Worm (Caenorhabditis elegans) whole organism, L4/young adult: ENCODE measurements around the gene Y71H2AM.1.
"Not testable (repeated sequence)": the region's sequence is repeated elsewhere in the genome, so short reads cannot be mapped to it uniquely, and the experiment has no call there.

Experiments
- W03F9.2 ChIP-seq: fragments of 150-350 bp; optimal IDR thresholded peaks from 2 replicates; lab custom pipeline; 2014; ENCODE audit warnings: missing biosample characterization, missing genetic modification characterization
- dao-5 ChIP-seq: sonication (generic microtip); optimal IDR thresholded peaks from 2 replicates; lab custom pipeline; 2016; ENCODE audit warnings: missing genotype, missing genetic modification characterization, moderate library complexity, missing compliant biosample characterization
- him-1 ChIP-seq: sonication (generic microtip); optimal IDR thresholded peaks from 2 replicates; lab custom pipeline; 2016; ENCODE audit warnings: missing genotype, missing genetic modification reagents, missing genetic modification characterization, missing compliant biosample characterization

Gene Y71H2AM.1

DNA sequence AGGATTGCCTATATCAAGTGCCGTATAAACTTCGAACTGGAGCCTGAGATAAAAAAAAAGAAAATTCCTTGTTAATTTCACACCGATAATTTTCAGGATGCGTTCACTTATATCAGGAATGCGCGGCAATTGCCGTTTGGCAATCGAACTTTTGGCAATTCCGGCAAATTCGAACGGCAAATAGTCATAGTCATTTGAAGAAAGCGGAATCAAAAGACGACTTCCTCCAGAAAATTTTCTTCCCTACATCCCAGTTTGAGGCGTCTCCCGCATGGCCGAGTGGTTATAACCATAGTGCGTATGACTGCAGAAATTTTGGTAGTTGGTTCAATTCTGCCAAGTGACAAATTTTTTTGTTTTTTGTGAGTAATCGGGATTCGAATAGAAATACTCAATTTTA is 29.1 kb downstream of the Y71H2AM.1 start, which contains the start of gene F56F11.4:
TSS of gene F56F11.4 (plus strand) at position 301 of the 400 bp plus-strand sequence.
- no peak for TF ChIP-seq dao-5
- no peak for TF ChIP-seq W03F9.2
- no peak for TF ChIP-seq him-1 (tag; lab: Kevin White, UChicago)

DNA sequence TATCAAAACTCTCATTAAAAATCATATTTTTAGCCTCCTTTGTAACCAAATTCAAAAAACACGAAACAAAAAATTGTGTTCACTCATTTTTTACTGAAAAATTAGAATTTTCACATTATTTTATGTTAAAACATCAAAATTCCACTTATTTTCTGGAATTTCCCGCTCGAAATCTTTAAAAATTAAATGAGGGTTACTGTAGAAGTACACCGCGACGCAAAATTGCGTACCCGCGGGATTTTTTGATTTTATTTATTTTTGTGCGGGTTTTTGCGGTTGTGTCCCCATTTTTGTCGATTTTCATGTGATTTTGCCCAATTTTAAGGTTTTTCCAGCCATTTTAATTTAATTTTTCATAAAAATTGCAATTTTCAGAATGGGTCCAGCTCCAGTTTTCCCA is 31.5 kb downstream of the Y71H2AM.1 start:
- TF ChIP-seq him-1 (tag; lab: Kevin White, UChicago) (no peak), W03F9.2 (no peak), dao-5 (no peak)

- TF ChIP-seq him-1 (tag; lab: Kevin White, UChicago) (no peak), W03F9.2 (no peak), dao-5 (no peak)
Measured at ce11 chrIII:2864669-2865068, 37.8 kb downstream of the Y71H2AM.1 start.

DNA sequence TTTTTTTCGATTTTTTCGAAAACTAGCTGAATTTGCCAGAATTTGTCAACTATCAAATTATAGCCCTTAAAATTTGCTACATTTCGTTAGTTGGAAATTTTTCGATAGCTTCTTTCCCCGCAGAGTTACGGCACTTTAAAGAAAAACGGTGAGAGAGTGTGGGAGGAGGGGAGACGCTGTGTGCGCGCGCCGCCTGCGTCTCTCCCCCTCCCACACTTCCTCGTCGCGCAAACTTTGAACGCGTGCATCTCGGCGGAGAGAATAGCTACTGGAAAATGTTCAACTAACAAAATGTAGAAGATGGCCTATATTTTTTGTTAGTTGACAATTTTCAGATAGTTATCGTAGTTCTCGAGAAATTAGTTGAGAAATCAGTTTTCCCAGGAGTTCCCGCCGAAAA is 39.7 kb downstream of the Y71H2AM.1 start:
- no peak for TF ChIP-seq dao-5
- no peak for TF ChIP-seq him-1 (tag; lab: Kevin White, UChicago)
- TF ChIP-seq W03F9.2, result no peak

DNA sequence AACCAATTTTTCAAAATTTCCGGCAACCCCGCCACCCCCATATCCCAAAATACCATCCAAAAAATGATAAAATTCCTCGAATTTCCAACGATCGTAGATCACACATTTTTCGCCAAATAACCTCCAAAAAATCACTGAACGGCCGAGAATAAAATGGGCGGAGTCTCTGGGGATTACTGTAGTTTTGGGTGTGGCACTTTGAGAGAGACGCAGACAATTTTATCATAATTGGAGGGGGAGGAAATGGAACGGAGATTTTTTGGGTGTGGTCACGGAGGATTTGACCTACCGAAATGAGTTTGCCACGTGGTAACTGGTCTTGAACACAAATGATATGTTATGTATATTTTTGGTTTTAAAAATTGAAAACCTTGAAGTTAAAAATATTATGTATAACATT is 41.5 kb downstream of the Y71H2AM.1 start:
- TF ChIP-seq dao-5 (no peak), him-1 (tag; lab: Kevin White, UChicago) (no peak), W03F9.2 (no peak)

DNA sequence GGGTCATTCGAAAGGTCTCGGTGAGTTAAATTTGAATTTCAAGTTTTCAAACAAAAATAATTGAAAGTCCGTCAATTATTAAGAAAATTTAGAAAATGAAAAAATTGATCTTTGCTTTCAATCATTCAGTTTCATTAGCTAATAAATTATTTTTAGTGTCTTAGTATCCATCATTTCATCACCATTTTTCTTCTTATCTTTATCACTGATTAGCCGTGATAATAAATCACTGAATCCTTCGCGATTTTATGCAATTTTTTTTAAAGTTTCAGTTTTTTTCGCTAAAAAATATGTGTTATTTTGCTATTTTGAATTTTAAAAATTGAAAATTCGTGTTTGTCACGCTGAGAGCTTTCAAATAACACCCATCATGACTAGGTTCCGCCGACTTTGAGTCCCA is 42.2 kb downstream of the Y71H2AM.1 start:
- TF ChIP-seq dao-5 (no peak), him-1 (tag; lab: Kevin White, UChicago) (no peak), W03F9.2 (no peak)

DNA sequence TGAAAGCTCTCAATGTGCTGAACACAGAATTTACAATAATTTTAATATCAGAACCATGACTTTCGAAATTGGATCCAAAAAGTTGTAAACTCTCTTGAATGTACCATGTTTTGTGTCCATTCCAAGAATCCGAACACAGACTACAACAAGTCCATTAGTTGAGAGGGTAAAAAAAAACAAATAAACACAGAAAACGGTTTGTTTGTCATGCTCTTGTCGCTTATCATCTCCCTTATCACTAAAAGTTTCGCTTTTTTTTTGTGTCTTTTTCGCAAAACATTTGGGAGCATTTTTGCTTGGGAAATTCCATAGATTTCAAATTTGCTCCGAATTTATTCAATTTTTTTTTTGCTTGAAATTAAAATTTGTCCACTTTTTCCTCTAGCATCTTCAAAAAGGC is 42.6 kb downstream of the Y71H2AM.1 start:
- TF ChIP-seq him-1 (tag; lab: Kevin White, UChicago) (no peak), W03F9.2 (no peak), dao-5 (no peak)

ce11 chrIII:2870228-2870627 is 43.4 kb downstream of the Y71H2AM.1 start:
- TF ChIP-seq W03F9.2, result no peak
- no peak for TF ChIP-seq him-1 (tag; lab: Kevin White, UChicago)
- TF ChIP-seq dao-5, result no peak

DNA sequence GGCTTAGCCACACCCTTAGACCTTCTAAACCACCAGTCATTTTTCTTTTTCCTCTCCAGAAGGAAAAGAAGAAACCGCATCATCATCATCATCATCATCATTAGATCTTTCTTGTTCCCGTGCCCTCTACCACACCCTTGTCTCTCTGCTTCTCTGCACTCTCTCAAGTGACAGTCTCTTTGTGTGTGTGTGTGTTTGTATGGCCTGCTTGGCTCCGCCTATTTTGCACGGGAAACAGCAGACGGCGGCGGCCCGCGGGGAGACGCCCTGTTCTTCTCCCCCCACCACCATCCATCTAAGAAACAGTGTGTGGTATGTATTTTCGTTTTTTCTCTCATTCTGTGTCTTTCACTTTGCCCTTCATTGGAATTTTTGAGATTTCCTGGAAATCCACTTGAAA is 44.9 kb downstream of the Y71H2AM.1 start:
- no peak for TF ChIP-seq him-1 (tag; lab: Kevin White, UChicago)
- TF ChIP-seq dao-5, result no peak
- TF ChIP-seq W03F9.2, result peak; percentile 1

ce11 chrIII:2873116-2873644 is 46.3 kb downstream of the Y71H2AM.1 start:
- TF ChIP-seq him-1 (tag; lab: Kevin White, UChicago) (no peak), dao-5 (no peak), W03F9.2 (no peak)

DNA sequence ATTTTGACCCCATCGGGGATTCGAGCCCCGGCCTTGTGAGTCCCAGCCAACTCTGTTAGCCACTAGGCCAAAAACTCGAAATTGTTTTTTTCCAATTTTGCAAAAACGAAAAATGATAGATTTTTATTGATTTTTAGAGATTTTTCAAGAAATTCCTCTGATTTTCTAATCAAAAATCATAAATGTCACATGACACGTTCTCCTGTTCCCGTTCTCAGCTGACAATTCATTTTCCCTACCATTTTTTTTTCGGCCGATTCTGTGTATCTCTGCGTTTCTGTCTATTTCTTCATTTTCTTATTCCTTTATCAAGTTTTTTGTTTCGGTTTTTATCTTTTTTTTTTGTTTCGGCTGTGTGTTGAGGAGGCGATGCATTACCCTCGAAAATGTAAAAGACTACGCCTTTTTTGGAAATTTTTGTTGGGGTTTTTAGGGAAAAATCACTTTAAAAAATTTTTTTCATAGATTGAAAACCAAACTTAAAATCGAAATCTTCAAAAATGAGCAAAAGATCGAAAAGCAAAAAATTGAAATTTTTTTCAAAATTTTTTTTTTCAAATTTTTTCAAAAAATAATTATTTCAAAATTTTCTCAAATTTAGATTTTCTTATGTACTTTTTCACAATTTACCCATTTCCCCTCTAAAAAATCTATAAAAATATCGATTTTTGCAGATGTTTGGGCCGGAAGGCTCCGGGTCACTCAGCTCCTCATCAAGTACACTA is 47.4 kb downstream of the Y71H2AM.1 start, which contains the start of gene klf-1:
TSS of gene klf-1 (plus strand) at position 675 of the 725 bp plus-strand sequence.
- TF ChIP-seq him-1 (tag; lab: Kevin White, UChicago) (no peak), W03F9.2 (no peak)

DNA sequence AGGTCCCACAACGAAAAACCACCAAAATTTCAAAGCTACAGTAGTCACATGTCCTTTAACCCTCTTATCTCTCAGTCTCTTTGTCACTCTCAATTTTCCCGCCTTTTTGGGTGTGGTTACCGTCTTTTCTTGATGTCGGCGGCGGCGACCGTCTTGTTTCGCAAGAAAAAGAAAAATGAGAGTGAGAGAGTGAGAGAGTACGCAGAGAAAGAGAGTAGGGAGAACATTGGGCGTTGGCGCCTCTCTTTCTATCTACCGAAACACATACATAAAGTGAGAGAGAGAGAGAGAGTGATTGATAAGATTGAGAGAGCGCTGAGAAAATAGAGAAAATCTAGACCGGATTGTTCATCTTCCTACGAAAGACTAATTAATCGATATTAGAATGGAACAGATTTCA is 49.1 kb downstream of the Y71H2AM.1 start:
- TF ChIP-seq W03F9.2, result peak; percentile 16
- TF ChIP-seq him-1 (tag; lab: Kevin White, UChicago), result no peak
- no peak for TF ChIP-seq dao-5

DNA sequence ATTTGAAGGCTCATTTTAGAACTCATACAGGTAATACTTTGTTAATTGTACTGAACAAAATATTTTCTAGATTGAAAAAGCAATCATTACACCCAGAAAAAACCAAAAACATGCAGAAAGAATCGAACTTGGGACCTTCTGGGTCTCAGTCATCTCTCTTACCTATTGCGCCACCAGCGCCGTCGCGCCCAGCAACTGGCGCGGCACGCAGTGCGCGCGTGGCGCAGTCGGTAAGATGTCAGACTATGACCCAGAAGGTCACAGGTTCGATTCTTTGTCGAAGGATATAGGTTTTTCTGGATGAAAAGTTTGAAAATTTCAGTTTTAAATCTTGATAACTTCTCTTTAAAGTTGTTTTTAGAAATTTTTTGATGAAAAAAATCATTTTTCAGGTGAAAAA is 52.8 kb downstream of the Y71H2AM.1 start:
- no peak for TF ChIP-seq dao-5
- TF ChIP-seq him-1 (tag; lab: Kevin White, UChicago), result no peak
- TF ChIP-seq W03F9.2, result no peak

DNA sequence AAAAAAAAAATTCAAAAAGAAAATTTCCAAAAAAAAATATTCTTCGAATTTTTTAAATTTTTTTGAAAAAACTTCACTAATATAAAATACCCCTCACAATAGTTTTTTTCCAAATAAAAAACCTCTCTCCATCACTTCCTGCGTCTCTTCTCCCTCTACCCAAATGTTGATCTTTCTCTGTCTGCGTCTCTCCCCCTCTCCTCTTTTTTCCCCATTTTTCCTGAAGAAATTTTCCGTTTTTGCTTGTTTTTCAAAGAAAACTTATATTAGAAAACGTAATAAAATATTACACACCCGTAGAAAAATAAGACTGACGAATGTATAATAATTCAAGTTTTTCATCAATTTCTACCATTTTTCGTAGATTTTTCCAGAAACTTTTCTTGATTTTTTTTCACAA is 54.2 kb downstream of the Y71H2AM.1 start:
- no peak for TF ChIP-seq dao-5
- TF ChIP-seq W03F9.2, result no peak
- no peak for TF ChIP-seq him-1 (tag; lab: Kevin White, UChicago)

ce11 chrIII:2881989-2882388 is 55.1 kb downstream of the Y71H2AM.1 start, which contains the start of gene F56F11.2:
Gene F56F11.2, plus strand, starts transcription at chrIII:2882289.
- not testable (repeated sequence) for TF ChIP-seq him-1 (tag; lab: Kevin White, UChicago); dao-5; W03F9.2
